Worm (Caenorhabditis elegans): ENCODE measurements around the gene F57A8.7.

F57A8.7 gene

ce11 chrV:10107309-10107708, 31.8 kb downstream of the F57A8.7 start, which contains the start of gene C08B6.11:
Gene C08B6.11, plus strand, starts transcription at chrV:10107609.
- TF ChIP-seq sea-1 (GFP tag; conservative IDR thresholded peaks at IDR 0.05) (no peak), ama-1 (optimal IDR thresholded peaks at IDR 0.05) (no peak), ceh-13 (GFP tag; optimal IDR thresholded peaks at IDR 0.05) (no peak), tra-4 (tag; optimal IDR thresholded peaks at IDR 0.05) (no peak), pes-1 (GFP tag; IDR thresholded peaks at IDR 0.05) (no peak), hnd-1 (tag; optimal IDR thresholded peaks at IDR 0.05) (no peak), ceh-36 (tag; optimal IDR thresholded peaks at IDR 0.05) (no peak), F13C5.2 (tag; optimal IDR thresholded peaks at IDR 0.05) (no peak), scrt-1 (GFP tag; IDR thresholded peaks at IDR 0.05) (no peak), B0310.2 (tag; optimal IDR thresholded peaks at IDR 0.05) (no peak), aly-1 (tag; optimal IDR thresholded peaks at IDR 0.05) (no peak), hmg-4 (GFP tag; optimal IDR thresholded peaks at IDR 0.05) (no peak), hmbx-1 (tag; optimal IDR thresholded peaks at IDR 0.05) (no peak)

ce11 chrV:10111129-10111528, 35.6 kb downstream of the F57A8.7 start:
- no peak for TF ChIP-seq B0310.2 (tag; optimal IDR thresholded peaks at IDR 0.05)
- no peak for TF ChIP-seq tbx-11 (GFP tag; IDR thresholded peaks at IDR 0.05)
- TF ChIP-seq hmg-4 (GFP tag; optimal IDR thresholded peaks at IDR 0.05) = no peak
- no peak for TF ChIP-seq ceh-13 (GFP tag; optimal IDR thresholded peaks at IDR 0.05)
- no peak for TF ChIP-seq tbx-37 (GFP tag; conservative IDR thresholded peaks at IDR 0.05)
- no peak for TF ChIP-seq ceh-36 (tag; optimal IDR thresholded peaks at IDR 0.05)
- no peak for TF ChIP-seq tra-4 (tag; optimal IDR thresholded peaks at IDR 0.05)
- no peak for TF ChIP-seq ets-7 (tag; optimal IDR thresholded peaks at IDR 0.05)
- no peak for TF ChIP-seq sea-1 (GFP tag; conservative IDR thresholded peaks at IDR 0.05)
- no peak for TF ChIP-seq hnd-1 (tag; optimal IDR thresholded peaks at IDR 0.05)
- no peak for TF ChIP-seq hmbx-1 (tag; optimal IDR thresholded peaks at IDR 0.05)
- no peak for TF ChIP-seq scrt-1 (GFP tag; IDR thresholded peaks at IDR 0.05)
- no peak for TF ChIP-seq aly-1 (tag; optimal IDR thresholded peaks at IDR 0.05)
- TF ChIP-seq pes-1 (GFP tag; IDR thresholded peaks at IDR 0.05) = no peak
- no peak for TF ChIP-seq ama-1 (optimal IDR thresholded peaks at IDR 0.05)
- TF ChIP-seq F13C5.2 (tag; optimal IDR thresholded peaks at IDR 0.05) = no peak
- TF ChIP-seq flt-1 (GFP tag; IDR thresholded peaks at IDR 0.05) = no peak

- no peak for TF ChIP-seq ceh-36 (tag; optimal IDR thresholded peaks at IDR 0.05)
- no peak for TF ChIP-seq tra-4 (tag; optimal IDR thresholded peaks at IDR 0.05)
- TF ChIP-seq sea-1 (GFP tag; conservative IDR thresholded peaks at IDR 0.05) = no peak
- no peak for TF ChIP-seq hnd-1 (tag; optimal IDR thresholded peaks at IDR 0.05)
- no peak for TF ChIP-seq B0310.2 (tag; optimal IDR thresholded peaks at IDR 0.05)
- no peak for TF ChIP-seq flt-1 (GFP tag; IDR thresholded peaks at IDR 0.05)
- TF ChIP-seq pes-1 (GFP tag; IDR thresholded peaks at IDR 0.05) = no peak
- no peak for TF ChIP-seq ceh-13 (GFP tag; optimal IDR thresholded peaks at IDR 0.05)
- no peak for TF ChIP-seq tbx-37 (GFP tag; conservative IDR thresholded peaks at IDR 0.05)
- TF ChIP-seq F13C5.2 (tag; optimal IDR thresholded peaks at IDR 0.05) = no peak
- TF ChIP-seq tbx-11 (GFP tag; IDR thresholded peaks at IDR 0.05) = no peak
- no peak for TF ChIP-seq ama-1 (optimal IDR thresholded peaks at IDR 0.05)
- TF ChIP-seq hmg-4 (GFP tag; optimal IDR thresholded peaks at IDR 0.05) = no peak
- TF ChIP-seq hmbx-1 (tag; optimal IDR thresholded peaks at IDR 0.05) = no peak
- no peak for TF ChIP-seq ets-7 (tag; optimal IDR thresholded peaks at IDR 0.05)
- TF ChIP-seq aly-1 (tag; optimal IDR thresholded peaks at IDR 0.05) = no peak
Measured at ce11 chrV:10112187-10112586, 36.6 kb downstream of the F57A8.7 start, which contains the start of gene C08B6.3. Gene C08B6.3, minus strand, starts transcription at chrV:10112287.

ce11 chrV:10114329-10114728, 38.8 kb downstream of the F57A8.7 start, which contains the start of gene cht-5:
Gene cht-5, plus strand, starts transcription at chrV:10114629.
- no peak for TF ChIP-seq ets-7 (tag; optimal IDR thresholded peaks at IDR 0.05)
- TF ChIP-seq F13C5.2 (tag; optimal IDR thresholded peaks at IDR 0.05) = no peak
- TF ChIP-seq ama-1 (optimal IDR thresholded peaks at IDR 0.05) = no peak
- no peak for TF ChIP-seq hnd-1 (tag; optimal IDR thresholded peaks at IDR 0.05)
- no peak for TF ChIP-seq flt-1 (GFP tag; IDR thresholded peaks at IDR 0.05)
- TF ChIP-seq scrt-1 (GFP tag; IDR thresholded peaks at IDR 0.05) = no peak
- no peak for TF ChIP-seq tbx-11 (GFP tag; IDR thresholded peaks at IDR 0.05)
- TF ChIP-seq tbx-37 (GFP tag; conservative IDR thresholded peaks at IDR 0.05) = no peak
- no peak for TF ChIP-seq tra-4 (tag; optimal IDR thresholded peaks at IDR 0.05)
- no peak for TF ChIP-seq ceh-13 (GFP tag; optimal IDR thresholded peaks at IDR 0.05)
- TF ChIP-seq pes-1 (GFP tag; IDR thresholded peaks at IDR 0.05) = no peak
- no peak for TF ChIP-seq aly-1 (tag; optimal IDR thresholded peaks at IDR 0.05)
- TF ChIP-seq sea-1 (GFP tag; conservative IDR thresholded peaks at IDR 0.05) = no peak
- no peak for TF ChIP-seq hmbx-1 (tag; optimal IDR thresholded peaks at IDR 0.05)
- TF ChIP-seq hmg-4 (GFP tag; optimal IDR thresholded peaks at IDR 0.05) = no peak
- no peak for TF ChIP-seq B0310.2 (tag; optimal IDR thresholded peaks at IDR 0.05)
- no peak for TF ChIP-seq ceh-36 (tag; optimal IDR thresholded peaks at IDR 0.05)

ce11 chrV:10117465-10117864, 41.9 kb downstream of the F57A8.7 start, which contains the start of gene C08B6.5:
Gene C08B6.5, plus strand, starts transcription at chrV:10117765.
- TF ChIP-seq ets-7 (tag; optimal IDR thresholded peaks at IDR 0.05) = no peak
- TF ChIP-seq ceh-13 (GFP tag; optimal IDR thresholded peaks at IDR 0.05) = no peak
- TF ChIP-seq sea-1 (GFP tag; conservative IDR thresholded peaks at IDR 0.05) = no peak
- TF ChIP-seq flt-1 (GFP tag; IDR thresholded peaks at IDR 0.05) = no peak
- TF ChIP-seq hnd-1 (tag; optimal IDR thresholded peaks at IDR 0.05) = no peak
- no peak for TF ChIP-seq F13C5.2 (tag; optimal IDR thresholded peaks at IDR 0.05)
- no peak for TF ChIP-seq tbx-11 (GFP tag; IDR thresholded peaks at IDR 0.05)
- no peak for TF ChIP-seq hmbx-1 (tag; optimal IDR thresholded peaks at IDR 0.05)
- TF ChIP-seq hmg-4 (GFP tag; optimal IDR thresholded peaks at IDR 0.05) = no peak
- TF ChIP-seq pes-1 (GFP tag; IDR thresholded peaks at IDR 0.05) = no peak
- no peak for TF ChIP-seq ceh-36 (tag; optimal IDR thresholded peaks at IDR 0.05)
- TF ChIP-seq scrt-1 (GFP tag; IDR thresholded peaks at IDR 0.05) = no peak
- TF ChIP-seq tbx-37 (GFP tag; conservative IDR thresholded peaks at IDR 0.05) = no peak

ce11 chrV:10120898-10121297, 45.4 kb downstream of the F57A8.7 start, which contains the start of gene srxa-18:
Gene srxa-18, minus strand, starts transcription at chrV:10120997.
- TF ChIP-seq hmg-4 (GFP tag; optimal IDR thresholded peaks at IDR 0.05) = no peak
- no peak for TF ChIP-seq scrt-1 (GFP tag; IDR thresholded peaks at IDR 0.05)
- TF ChIP-seq ama-1 (optimal IDR thresholded peaks at IDR 0.05) = no peak

- no peak for TF ChIP-seq scrt-1 (GFP tag; IDR thresholded peaks at IDR 0.05)
- no peak for TF ChIP-seq aly-1 (tag; optimal IDR thresholded peaks at IDR 0.05)
- no peak for TF ChIP-seq flt-1 (GFP tag; IDR thresholded peaks at IDR 0.05)
- TF ChIP-seq tbx-37 (GFP tag; conservative IDR thresholded peaks at IDR 0.05) = no peak
- no peak for TF ChIP-seq ama-1 (optimal IDR thresholded peaks at IDR 0.05)
- no peak for TF ChIP-seq pes-1 (GFP tag; IDR thresholded peaks at IDR 0.05)
- TF ChIP-seq B0310.2 (tag; optimal IDR thresholded peaks at IDR 0.05) = no peak
- TF ChIP-seq tbx-11 (GFP tag; IDR thresholded peaks at IDR 0.05) = no peak
- no peak for TF ChIP-seq hmg-4 (GFP tag; optimal IDR thresholded peaks at IDR 0.05)
- TF ChIP-seq ceh-36 (tag; optimal IDR thresholded peaks at IDR 0.05) = no peak
- TF ChIP-seq F13C5.2 (tag; optimal IDR thresholded peaks at IDR 0.05) = no peak
- TF ChIP-seq ceh-13 (GFP tag; optimal IDR thresholded peaks at IDR 0.05) = no peak
- TF ChIP-seq ets-7 (tag; optimal IDR thresholded peaks at IDR 0.05) = no peak
- no peak for TF ChIP-seq hmbx-1 (tag; optimal IDR thresholded peaks at IDR 0.05)
- no peak for TF ChIP-seq tra-4 (tag; optimal IDR thresholded peaks at IDR 0.05)
- no peak for TF ChIP-seq hnd-1 (tag; optimal IDR thresholded peaks at IDR 0.05)
- no peak for TF ChIP-seq sea-1 (GFP tag; conservative IDR thresholded peaks at IDR 0.05)
Measured at ce11 chrV:10122670-10123069, 47.1 kb downstream of the F57A8.7 start, which contains the start of gene srxa-19. Gene srxa-19, minus strand, starts transcription at chrV:10122770.
